Worm (Caenorhabditis elegans): ENCODE data around the gene cyk-3.

DNA sequence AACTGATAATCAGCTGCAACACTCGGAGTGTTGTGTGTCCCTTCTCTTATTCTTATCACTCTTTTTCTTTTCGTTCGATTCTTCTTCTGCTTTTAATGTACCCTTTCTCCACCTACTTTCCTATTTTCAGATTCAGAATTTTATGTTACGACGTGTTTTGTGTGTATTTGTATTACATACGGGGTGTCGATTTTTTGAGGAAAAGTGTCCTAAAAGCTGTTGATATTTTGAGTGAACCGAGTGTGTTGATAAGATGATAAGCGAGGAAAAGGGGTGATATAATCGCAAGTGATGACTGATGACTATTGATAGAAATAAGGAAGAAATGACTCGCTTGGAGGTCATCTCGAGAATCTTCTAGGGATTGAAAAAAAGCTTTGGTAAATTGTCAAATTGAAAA, 38.6 kb upstream of the cyk-3 start:
- TF ChIP-seq ama-1 (optimal IDR thresholded peaks at IDR 0.05) (no peak), tbx-11 (GFP tag; IDR thresholded peaks at IDR 0.05) (no peak), ceh-13 (GFP tag; optimal IDR thresholded peaks at IDR 0.05) (no peak), hmg-4 (GFP tag; optimal IDR thresholded peaks at IDR 0.05) (no peak), F13C5.2 (tag; optimal IDR thresholded peaks at IDR 0.05) (no peak), hmbx-1 (tag; optimal IDR thresholded peaks at IDR 0.05) (no peak), hnd-1 (tag; optimal IDR thresholded peaks at IDR 0.05) (no peak), flt-1 (GFP tag; IDR thresholded peaks at IDR 0.05) (no peak), tbx-37 (GFP tag; conservative IDR thresholded peaks at IDR 0.05) (no peak), scrt-1 (GFP tag; IDR thresholded peaks at IDR 0.05) (no peak)

All from whole organism, early embryonic.